Fruit fly (Drosophila melanogaster) whole organism, embryonic: ENCODE measurements around the gene Spn28B.

Experiments used
- Asciz ChIP-seq: fragments of 200-800 bp; sonication (Bioruptor generic); optimal IDR thresholded peaks from 2 replicates; lab custom pipeline; 2017; ENCODE audit warnings: missing biosample characterization, mild to moderate bottlenecking, missing genetic modification characterization, missing genetic modification reagents
- Atf3 ChIP-seq: fragments of 200-800 bp; sonication (Bioruptor generic); optimal IDR thresholded peaks from 3 replicates; lab custom pipeline; 2016; ENCODE audit warnings: missing biosample characterization, missing genetic modification characterization
- CG14441 ChIP-seq: fragments of 200-800 bp; sonication (Bioruptor generic); IDR thresholded peaks from 2 replicates; pipeline ENCODE4 v1.3.6; 2022; ENCODE audit warnings: missing biosample characterization, missing genetic modification characterization
- CG14860 ChIP-seq: fragments of 200-800 bp; sonication (Bioruptor generic); IDR thresholded peaks from 3 replicates; pipeline ENCODE4 v1.3.6; 2022; ENCODE audit warnings: missing biosample characterization, missing genetic modification characterization; ENCODE audit not compliant: partially characterized antibody
- CG15073 ChIP-seq: fragments of 200-800 bp; sonication (Bioruptor generic); optimal IDR thresholded peaks from 2 replicates; lab custom pipeline; 2016; ENCODE audit warnings: missing biosample characterization, missing genetic modification characterization
- CG1603 ChIP-seq: fragments of 200-800 bp; sonication (Bioruptor generic); optimal IDR thresholded peaks from 2 replicates; lab custom pipeline; 2019; ENCODE audit warnings: missing biosample characterization, mild to moderate bottlenecking, missing genetic modification characterization, moderate library complexity
- CG16863 ChIP-seq: fragments of 200-800 bp; sonication (Bioruptor generic); optimal IDR thresholded peaks from 3 replicates; lab custom pipeline; 2016; ENCODE audit warnings: missing biosample characterization, missing genetic modification characterization
- CG30020 ChIP-seq: fragments of 200-800 bp; optimal IDR thresholded peaks from 2 replicates; lab custom pipeline; 2019; ENCODE audit warnings: missing biosample characterization, mild to moderate bottlenecking, missing genetic modification characterization, moderate library complexity
- CG30431 ChIP-seq: fragments of 200-800 bp; sonication (Bioruptor generic); optimal IDR thresholded peaks from 2 replicates; lab custom pipeline; 2017; ENCODE audit warnings: missing biosample characterization, missing genetic modification characterization
- CG3281 ChIP-seq: fragments of 200-800 bp; sonication (Bioruptor generic); optimal IDR thresholded peaks from 3 replicates; lab custom pipeline; 2017; ENCODE audit warnings: missing biosample characterization, mild to moderate bottlenecking, missing genetic modification characterization
- CG34422 ChIP-seq: fragments of 200-800 bp; sonication (Bioruptor generic); IDR thresholded peaks from 3 replicates; pipeline ENCODE4 v1.3.6; 2022; ENCODE audit warnings: missing biosample characterization, missing genetic modification characterization
- CG3726 ChIP-seq: fragments of 200-800 bp; sonication (Bioruptor generic); IDR thresholded peaks from 3 replicates; pipeline ENCODE4, ENCODE4 v1.3.6; 2022; ENCODE audit warnings: missing biosample characterization, missing genetic modification characterization
- CG3838 ChIP-seq: fragments of 200-800 bp; sonication (Bioruptor generic); optimal IDR thresholded peaks from 3 replicates; lab custom pipeline; 2016; ENCODE audit warnings: missing biosample characterization, missing genetic modification characterization
- CG42726 ChIP-seq: fragments of 200-800 bp; sonication (Bioruptor generic); IDR thresholded peaks from 2 replicates; pipeline ENCODE4 v1.3.6; 2022; ENCODE audit warnings: missing biosample characterization, missing genetic modification characterization; ENCODE audit not compliant: partially characterized antibody
- CG5953 ChIP-seq: fragments of 200-800 bp; sonication (Bioruptor generic); IDR thresholded peaks from 2 replicates; pipeline ENCODE4 v1.3.6; 2022; ENCODE audit warnings: missing biosample characterization, missing genetic modification characterization
- CG7357 ChIP-seq: fragments of 200-800 bp; sonication (Bioruptor generic); IDR thresholded peaks from 3 replicates; pipeline ENCODE4 v1.3.6; 2022; ENCODE audit warnings: missing biosample characterization, missing genetic modification characterization
- CG9797 ChIP-seq: fragments of 200-800 bp; sonication (Bioruptor generic); optimal IDR thresholded peaks from 3 replicates; lab custom pipeline; 2018; ENCODE audit warnings: missing biosample characterization, mild to moderate bottlenecking, missing genetic modification characterization
- Dbx ChIP-seq: fragments of 200-800 bp; sonication (Bioruptor generic); IDR thresholded peaks from 3 replicates; pipeline ENCODE4 v1.3.6; 2022; ENCODE audit warnings: missing biosample characterization, missing genetic modification characterization
- Dfd ChIP-seq, 2 experiments: fragments of >200 bp; optimal IDR thresholded peaks; 2 replicates each; lab custom pipeline; 2017; ENCODE audit warnings: missing biosample characterization in 2 of 2, missing genetic modification characterization in 2 of 2
- Dip3 ChIP-seq: fragments of 200-800 bp; sonication (Bioruptor generic); optimal IDR thresholded peaks from 3 replicates; lab custom pipeline; 2016; ENCODE audit warnings: missing biosample characterization, missing genetic modification characterization
- Doc2 ChIP-seq: fragments of 200-800 bp; sonication (Bioruptor generic); IDR thresholded peaks from 2 replicates; pipeline ENCODE4 v1.3.6; 2022; ENCODE audit warnings: missing biosample characterization, missing genetic modification characterization
- E2f1 ChIP-seq: fragments of 200-800 bp; sonication (Bioruptor generic); IDR thresholded peaks from 2 replicates; pipeline ENCODE4 v1.3.6; 2022; ENCODE audit warnings: missing biosample characterization, missing genetic modification characterization
- ERR ChIP-seq: fragments of 200-800 bp; sonication (Bioruptor generic); optimal IDR thresholded peaks from 2 replicates; lab custom pipeline; 2016; ENCODE audit warnings: missing biosample characterization, missing genetic modification characterization
- Fer2 ChIP-seq: fragments of 200-800 bp; sonication (Bioruptor generic); optimal IDR thresholded peaks from 2 replicates; lab custom pipeline; 2018; ENCODE audit warnings: missing biosample characterization, mild to moderate bottlenecking, missing genetic modification characterization, moderate library complexity
- GATAe ChIP-seq: fragments of 200-800 bp; sonication (Bioruptor generic); conservative IDR thresholded peaks from 2 replicates; pipeline ENCODE4 v1.3.6; 2022; ENCODE audit warnings: missing biosample characterization, missing genetic modification characterization
- H2.0 ChIP-seq: fragments of 200-800 bp; sonication (Bioruptor generic); IDR thresholded peaks from 2 replicates; pipeline ENCODE4 v1.3.6; 2022; ENCODE audit warnings: missing biosample characterization, missing genetic modification characterization
- Hmr ChIP-seq: fragments of 200-800 bp; sonication (Bioruptor generic); optimal IDR thresholded peaks from 3 replicates; lab custom pipeline; 2017; ENCODE audit warnings: mild to moderate bottlenecking, missing biosample characterization, missing genetic modification reagents, missing genetic modification characterization
- Jarid2 ChIP-seq: fragments of 200-800 bp; sonication (Bioruptor generic); optimal IDR thresholded peaks from 3 replicates; lab custom pipeline; 2017; ENCODE audit warnings: mild to moderate bottlenecking, missing biosample characterization, missing genetic modification reagents, missing genetic modification characterization
- MBD-R2 ChIP-seq: fragments of 200-800 bp; sonication (Bioruptor generic); IDR thresholded peaks from 2 replicates; pipeline ENCODE4 v1.3.6; 2022; ENCODE audit warnings: missing biosample characterization, missing genetic modification characterization
- bbx ChIP-seq: fragments of 200-800 bp; sonication (Bioruptor generic); IDR thresholded peaks from 2 replicates; pipeline ENCODE4 v1.3.6; 2022; ENCODE audit warnings: missing biosample characterization, missing genetic modification characterization; ENCODE audit not compliant: partially characterized antibody
- bsh ChIP-seq, 2 experiments: fragments of 200-800 bp; sonication (Bioruptor generic); optimal IDR thresholded peaks; 2 replicates each; lab custom pipeline; 2017 to 2018; ENCODE audit warnings: mild to moderate bottlenecking in 2 of 2, missing biosample characterization in 2 of 2, missing genetic modification characterization in 2 of 2, moderate library complexity in 1 of 2
- ci ChIP-seq: fragments of 200-800 bp; sonication (Bioruptor generic); IDR thresholded peaks from 3 replicates; pipeline ENCODE4 v1.3.6; 2022; ENCODE audit warnings: missing biosample characterization, missing genetic modification characterization
- crc ChIP-seq: fragments of 200-800 bp; sonication (Bioruptor generic); optimal IDR thresholded peaks from 2 replicates; lab custom pipeline; 2016; ENCODE audit warnings: missing biosample characterization, missing genetic modification characterization
- da ChIP-seq: fragments of 200-800 bp; sonication (Bioruptor generic); optimal IDR thresholded peaks from 2 replicates; lab custom pipeline; 2016; ENCODE audit warnings: missing biosample characterization, missing genetic modification characterization
- dm ChIP-seq: fragments of 200-800 bp; sonication (Bioruptor generic); optimal IDR thresholded peaks from 3 replicates; lab custom pipeline; 2016; ENCODE audit warnings: missing biosample characterization, missing genetic modification characterization
- eve ChIP-seq, 2 experiments: fragments of >200 bp; optimal IDR thresholded peaks; 2 replicates each; lab custom pipeline; 2017; ENCODE audit warnings: missing biosample characterization in 2 of 2, missing genetic modification characterization in 2 of 2
- ftz-f1 ChIP-seq: fragments of 200-800 bp; sonication (Bioruptor generic); optimal IDR thresholded peaks from 2 replicates; lab custom pipeline; 2016; ENCODE audit warnings: missing biosample characterization, missing genetic modification characterization
- gro ChIP-seq: fragments of 200-800 bp; sonication (Bioruptor generic); optimal IDR thresholded peaks from 2 replicates; lab custom pipeline; 2016; ENCODE audit warnings: missing biosample characterization, missing genetic modification characterization
- gsb ChIP-seq: fragments of 200-800 bp; sonication (Bioruptor generic); IDR thresholded peaks from 2 replicates; pipeline ENCODE4 v1.3.6; 2022; ENCODE audit warnings: missing biosample characterization, missing genetic modification characterization
- insv ChIP-seq, 2 experiments: fragments of 200-800 bp; sonication (Bioruptor generic); optimal IDR thresholded peaks; 3 replicates each; lab custom pipeline; 2016 to 2018; ENCODE audit warnings: missing biosample characterization in 2 of 2, missing genetic modification characterization in 2 of 2
- nmo ChIP-seq: fragments of 200-800 bp; sonication (Bioruptor generic); optimal IDR thresholded peaks from 2 replicates; lab custom pipeline; 2018; ENCODE audit warnings: missing biosample characterization, mild to moderate bottlenecking, missing genetic modification characterization, moderate library complexity
- org-1 ChIP-seq: fragments of 200-800 bp; sonication (Bioruptor generic); optimal IDR thresholded peaks from 2 replicates; lab custom pipeline; 2017; ENCODE audit warnings: missing biosample characterization, missing genetic modification characterization
- prd ChIP-seq, 3 experiments: fragments of >200 bp in 2 of 3; fragments of 200-800 bp in 1 of 3; sonication (Bioruptor generic) in 1 of 3; optimal IDR thresholded peaks in 2 of 3; IDR thresholded peaks in 1 of 3; 2 replicates in 2 of 3; 3 replicates in 1 of 3; pipeline versions ENCODE4 v1.3.6 to Lab custom; 2017 to 2022; ENCODE audit warnings: missing biosample characterization in 1 of 3, missing genetic modification characterization in 1 of 3
- pum ChIP-seq: fragments of 200-800 bp; sonication (Bioruptor generic); optimal IDR thresholded peaks from 2 replicates; lab custom pipeline; 2016; ENCODE audit warnings: missing biosample characterization, missing genetic modification characterization
- schlank ChIP-seq: fragments of 200-800 bp; sonication (Bioruptor generic); optimal IDR thresholded peaks from 2 replicates; lab custom pipeline; 2018; ENCODE audit warnings: missing biosample characterization, mild to moderate bottlenecking, missing genetic modification characterization
- sens ChIP-seq: fragments of 200-800 bp; sonication (Bioruptor generic); peaks from one replicate; lab custom pipeline; 2016; ENCODE audit warnings: missing biosample characterization, missing genetic modification characterization
- seq ChIP-seq: fragments of 200-800 bp; sonication (Bioruptor generic); IDR thresholded peaks from 2 replicates; pipeline ENCODE4 v1.3.6; 2022; ENCODE audit warnings: missing biosample characterization, missing genetic modification characterization
- stwl ChIP-seq: fragments of 200-800 bp; sonication (Bioruptor generic); optimal IDR thresholded peaks from 3 replicates; lab custom pipeline; 2018; ENCODE audit warnings: missing biosample characterization, mild to moderate bottlenecking, missing genetic modification characterization, moderate library complexity
- trem ChIP-seq: fragments of 200-800 bp; optimal IDR thresholded peaks from 3 replicates; lab custom pipeline; 2019; ENCODE audit warnings: missing biosample characterization, mild to moderate bottlenecking, missing genetic modification characterization, moderate library complexity
- vvl ChIP-seq: fragments of 200-800 bp; sonication (Bioruptor generic); IDR thresholded peaks from 2 replicates; pipeline ENCODE4 v1.3.6; 2022; ENCODE audit warnings: missing biosample characterization, missing genetic modification characterization
- wek ChIP-seq: fragments of 200-800 bp; sonication (Bioruptor generic); optimal IDR thresholded peaks from 3 replicates; lab custom pipeline; 2018; ENCODE audit warnings: missing biosample characterization, mild to moderate bottlenecking, missing genetic modification characterization, moderate library complexity

Spn28B gene

DNA sequence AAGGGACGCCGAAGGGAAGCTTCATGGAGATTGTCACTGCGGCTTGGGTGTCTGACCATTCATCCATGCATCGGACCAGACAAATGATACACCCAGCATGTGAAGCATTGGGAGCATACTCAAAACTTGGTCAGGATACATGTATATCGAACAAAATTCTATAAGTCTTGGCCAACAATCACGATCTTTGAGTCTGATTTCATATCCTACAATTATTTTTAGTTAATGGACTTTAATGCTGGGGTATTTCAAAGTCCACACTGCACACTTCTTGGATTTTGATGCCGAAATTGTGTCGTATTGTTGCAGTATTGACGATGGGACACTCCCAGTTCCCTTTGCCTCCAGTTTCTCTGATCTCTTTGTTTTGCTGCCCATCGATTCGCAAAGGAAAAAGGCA is 37.5 kb downstream of the Spn28B start:
- TF ChIP-seq eve (GFP tag; optimal IDR thresholded peaks at IDR 0.05; lab: Kevin White, UChicago) (peak; percentile 23 to 50), stwl (tag; lab: Kevin White, UChicago) (no peak), Fer2 (no peak), Dbx (no peak), bsh (GFP tag; optimal IDR thresholded peaks at IDR 0.05; lab: Kevin White, UChicago) (peak in 1 of 2 experiments; percentile 6), CG3281 (GFP tag; lab: Kevin White, UChicago) (no peak), CG5953 (GFP tag; lab: Robert Waterston, UW) (no peak), Jarid2 (no peak), CG30020 (tag; lab: Kevin White, UChicago) (no peak), nmo (GFP tag; lab: Kevin White, UChicago) (no peak), Atf3 (GFP tag; lab: Kevin White, UChicago) (no peak), CG3726 (no peak), gro (GFP tag; lab: Kevin White, UChicago) (no peak), dm (GFP tag; lab: Kevin White, UChicago) (no peak), seq (no peak), CG14441 (no peak), GATAe (GFP tag; lab: Robert Waterston, UW) (no peak), insv (GFP tag; optimal IDR thresholded peaks at IDR 0.05; lab: Kevin White, UChicago) (no peak), Dip3 (GFP tag; lab: Kevin White, UChicago) (no peak), bbx (GFP tag; lab: Robert Waterston, UW) (no peak), CG3838 (GFP tag; lab: Kevin White, UChicago) (no peak), CG42726 (GFP tag; lab: Robert Waterston, UW) (no peak), CG1603 (tag; lab: Kevin White, UChicago) (peak; percentile 10), Hmr (GFP tag; lab: Kevin White, UChicago) (no peak), E2f1 (GFP tag; lab: Robert Waterston, UW) (0 out of 2 replicates have a peak, but pooled peaks have one; percentile 28), prd (optimal IDR thresholded peaks at IDR 0.05; lab: Kevin White, UChicago) (no peak), prd (GFP tag; IDR thresholded peaks at IDR 0.05; lab: Robert Waterston, UW) (0 out of 3 replicates have a peak, but pooled peaks have one; percentile 7), ftz-f1 (GFP tag; lab: Kevin White, UChicago) (no peak), CG16863 (GFP tag; lab: Kevin White, UChicago) (no peak), schlank (tag; lab: Kevin White, UChicago) (no peak), Asciz (GFP tag; lab: Kevin White, UChicago) (no peak), Dfd (GFP tag; optimal IDR thresholded peaks at IDR 0.05; lab: Kevin White, UChicago) (no peak), crc (GFP tag; lab: Kevin White, UChicago) (no peak), Doc2 (GFP tag; lab: Robert Waterston, UW) (no peak), wek (no peak), trem (tag; lab: Kevin White, UChicago) (no peak), ci (GFP tag; lab: Robert Waterston, UW) (0 out of 3 replicates have a peak, but pooled peaks have one; percentile 20), CG7357 (no peak), CG30431 (GFP tag; lab: Kevin White, UChicago) (no peak), ERR (GFP tag; lab: Kevin White, UChicago) (no peak), da (GFP tag; lab: Kevin White, UChicago) (no peak), gsb (GFP tag; lab: Robert Waterston, UW) (no peak), MBD-R2 (GFP tag; lab: Robert Waterston, UW) (no peak), CG34422 (GFP tag; lab: Robert Waterston, UW) (no peak), pum (GFP tag; lab: Kevin White, UChicago) (peak; percentile 40), CG15073 (no peak), sens (peak; percentile 32), CG14860 (GFP tag; lab: Robert Waterston, UW) (no peak), H2.0 (GFP tag; lab: Robert Waterston, UW) (peak; percentile 5; the same call in 1 of the 2 replicates), org-1 (GFP tag; lab: Kevin White, UChicago) (no peak), CG9797 (no peak), vvl (GFP tag; lab: Robert Waterston, UW) (no peak)
